Fruit fly (Drosophila melanogaster): ENCODE data around the gene ppk24.

The ppk24 gene

DNA sequence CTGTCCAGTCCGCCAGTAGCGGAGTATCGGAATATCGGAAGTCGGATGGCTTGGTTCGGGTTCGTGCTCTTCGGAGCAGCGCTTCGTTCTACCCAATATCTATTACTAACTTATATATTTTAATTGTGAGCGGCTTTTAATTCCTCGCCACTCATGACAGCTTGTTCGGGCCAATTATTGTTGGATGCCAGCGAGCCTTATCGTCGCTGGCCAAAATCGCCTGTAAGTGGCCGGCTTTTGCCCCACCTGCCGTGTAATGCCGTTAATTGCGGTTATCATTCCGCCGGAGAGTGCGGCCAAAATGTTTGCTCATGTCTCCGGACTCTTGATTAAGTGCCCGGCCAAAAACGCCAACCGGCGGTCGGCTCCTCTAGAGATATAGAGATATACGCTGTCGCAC is 39.8 kb downstream of the ppk24 start, which contains the start of gene pHCl-2:
Gene pHCl-2, minus strand, starts transcription at position 101 of the 400 bp plus-strand sequence.
- TF ChIP-seq h (optimal IDR thresholded peaks at IDR 0.05), result no peak
- TF ChIP-seq Sin3A (optimal IDR thresholded peaks at IDR 0.05), result no peak
- TF ChIP-seq psq (optimal IDR thresholded peaks at IDR 0.05), result no peak
- no peak for TF ChIP-seq insv (optimal IDR thresholded peaks at IDR 0.05)

- TF ChIP-seq Sin3A (optimal IDR thresholded peaks at IDR 0.05) (no peak), h (optimal IDR thresholded peaks at IDR 0.05) (no peak), Myc (optimal IDR thresholded peaks at IDR 0.05) (no peak), psq (optimal IDR thresholded peaks at IDR 0.05) (no peak), ttk (optimal IDR thresholded peaks at IDR 0.05) (no peak), insv (optimal IDR thresholded peaks at IDR 0.05) (no peak)
These were observed 40.9 kb downstream of the ppk24 start for dm6 chr3R:31306454-31306853.

dm6 chr3R:31308855-31309646 is 43.5 kb downstream of the ppk24 start:
- no peak for TF ChIP-seq Sin3A (optimal IDR thresholded peaks at IDR 0.05)
- TF ChIP-seq insv (optimal IDR thresholded peaks at IDR 0.05), result no peak
- no peak for TF ChIP-seq h (optimal IDR thresholded peaks at IDR 0.05)
- TF ChIP-seq Myc (optimal IDR thresholded peaks at IDR 0.05), result no peak
- no peak for TF ChIP-seq ttk (optimal IDR thresholded peaks at IDR 0.05)
- TF ChIP-seq psq (optimal IDR thresholded peaks at IDR 0.05), result no peak

- TF ChIP-seq Sin3A (optimal IDR thresholded peaks at IDR 0.05) (no peak), ttk (optimal IDR thresholded peaks at IDR 0.05) (no peak), insv (optimal IDR thresholded peaks at IDR 0.05) (no peak), h (optimal IDR thresholded peaks at IDR 0.05) (no peak), Myc (optimal IDR thresholded peaks at IDR 0.05) (no peak), psq (optimal IDR thresholded peaks at IDR 0.05) (no peak)
These were observed 44.8 kb downstream of the ppk24 start for dm6 chr3R:31310300-31310699.

- TF ChIP-seq insv (optimal IDR thresholded peaks at IDR 0.05) (no peak), h (optimal IDR thresholded peaks at IDR 0.05) (no peak), ttk (optimal IDR thresholded peaks at IDR 0.05) (no peak), Myc (optimal IDR thresholded peaks at IDR 0.05) (no peak), psq (optimal IDR thresholded peaks at IDR 0.05) (no peak), Sin3A (optimal IDR thresholded peaks at IDR 0.05) (no peak)
These were observed 45.4 kb downstream of the ppk24 start, which contains the start of gene CG34347 for dm6 chr3R:31310883-31311397. Gene CG34347 (plus strand): TSS chr3R:31311157.

DNA sequence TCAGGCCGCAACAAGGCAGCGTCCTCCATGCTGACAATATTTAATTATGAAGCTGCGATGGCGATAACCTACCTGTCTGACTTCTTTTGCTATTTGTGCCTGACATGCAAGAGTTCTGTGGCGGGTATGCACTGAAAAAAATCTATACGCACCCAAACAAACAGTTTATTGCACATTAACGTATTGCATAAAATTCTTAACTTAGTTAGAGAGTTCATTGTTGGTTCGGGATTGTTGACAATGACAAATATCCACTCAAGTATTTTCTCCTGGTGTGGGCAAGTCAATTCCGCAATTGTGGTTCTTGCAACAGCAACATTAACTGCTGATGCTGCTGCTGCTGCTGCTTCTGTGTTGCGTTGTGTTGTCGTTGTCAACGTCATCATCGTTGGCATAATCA is 46.8 kb downstream of the ppk24 start:
- TF ChIP-seq Sin3A (optimal IDR thresholded peaks at IDR 0.05), result no peak
- TF ChIP-seq ttk (optimal IDR thresholded peaks at IDR 0.05), result no peak
- TF ChIP-seq Myc (optimal IDR thresholded peaks at IDR 0.05), result no peak
- TF ChIP-seq h (optimal IDR thresholded peaks at IDR 0.05), result no peak
- no peak for TF ChIP-seq insv (optimal IDR thresholded peaks at IDR 0.05)
- no peak for TF ChIP-seq psq (optimal IDR thresholded peaks at IDR 0.05)

dm6 chr3R:31314477-31314876 is 48.9 kb downstream of the ppk24 start:
- TF ChIP-seq insv (optimal IDR thresholded peaks at IDR 0.05), result no peak
- TF ChIP-seq ttk (optimal IDR thresholded peaks at IDR 0.05), result no peak
- TF ChIP-seq h (optimal IDR thresholded peaks at IDR 0.05), result no peak
- no peak for TF ChIP-seq psq (optimal IDR thresholded peaks at IDR 0.05)
- TF ChIP-seq Sin3A (optimal IDR thresholded peaks at IDR 0.05), result no peak
- TF ChIP-seq Myc (optimal IDR thresholded peaks at IDR 0.05), result no peak
